Worm (Caenorhabditis elegans) whole organism, L4 larva: Measurements from ENCODE around the gene C55C3.73.

ENCODE experiments used
- D1046.2 ChIP-seq: fragments of 200-800 bp; sonication (Bioruptor generic); IDR thresholded peaks from 2 replicates; pipeline ENCODE4 v1.3.6; 2022; ENCODE audit warnings: missing genetic modification characterization, missing compliant biosample characterization
- F37D6.2 ChIP-seq: sonication (generic microtip); optimal IDR thresholded peaks from 2 replicates; lab custom pipeline; 2016; ENCODE audit warnings: mild to moderate bottlenecking, missing genetic modification characterization, missing compliant biosample characterization
- F49E8.2 ChIP-seq: sonication (generic microtip); optimal IDR thresholded peaks from 2 replicates; lab custom pipeline; 2016; ENCODE audit warnings: missing compliant biosample characterization, mild to moderate bottlenecking, missing genetic modification characterization, borderline replicate concordance
- T20F7.1 ChIP-seq: fragments of 200-800 bp; sonication (Bioruptor generic); optimal IDR thresholded peaks from 2 replicates; lab custom pipeline; 2018; ENCODE audit warnings: mild to moderate bottlenecking, missing genetic modification characterization, missing compliant biosample characterization
- Y48G9A.11 ChIP-seq: fragments of 200-800 bp; sonication (Bioruptor generic); IDR thresholded peaks from 2 replicates; pipeline ENCODE4 v1.3.6; 2022; ENCODE audit warnings: missing genetic modification reagents, missing genetic modification characterization, missing compliant biosample characterization
- ZK546.5 ChIP-seq, 2 experiments: sonication (generic microtip); optimal IDR thresholded peaks; 2 replicates each; lab custom pipeline; 2017; ENCODE audit warnings: missing biosample characterization in 2 of 2, missing genetic modification characterization in 2 of 2
- aly-2 ChIP-seq: sonication (generic microtip); optimal IDR thresholded peaks from 2 replicates; lab custom pipeline; 2018; ENCODE audit warnings: missing biosample characterization, missing genetic modification characterization
- arid-1 ChIP-seq: fragments of 200-800 bp; sonication (Bioruptor generic); conservative IDR thresholded peaks from 2 replicates; pipeline ENCODE4 v1.3.6; 2022; ENCODE audit warnings: missing genetic modification reagents, missing genetic modification characterization, missing compliant biosample characterization
- cey-2 ChIP-seq: sonication (generic microtip); optimal IDR thresholded peaks from 3 replicates; lab custom pipeline; 2017; ENCODE audit warnings: missing genetic modification characterization, mild to moderate bottlenecking, missing compliant biosample characterization, antibody characterized with exemption, borderline replicate concordance; ENCODE audit not compliant: insufficient read depth
- ctbp-1 ChIP-seq: fragments of 200-800 bp; sonication (Bioruptor generic); IDR thresholded peaks from 2 replicates; pipeline ENCODE4 v1.3.6; 2022; ENCODE audit warnings: missing genetic modification reagents, missing genetic modification characterization, missing compliant biosample characterization
- daf-16 ChIP-seq, 3 experiments: sonication (generic microtip); optimal IDR thresholded peaks; 2 replicates each; lab custom pipeline; 2016 to 2017; ENCODE audit warnings: missing genetic modification characterization in 3 of 3, missing genetic modification reagents in 3 of 3, mild to moderate bottlenecking in 2 of 3, missing compliant biosample characterization in 2 of 3, missing biosample characterization in 1 of 3, moderate library complexity in 1 of 3
- dmd-6 ChIP-seq: fragments of 200-800 bp; sonication (Bioruptor generic); IDR thresholded peaks from 2 replicates; pipeline ENCODE4 v1.3.6; 2022; ENCODE audit warnings: missing genetic modification reagents, missing genetic modification characterization, missing compliant biosample characterization
- dve-1 ChIP-seq: sonication (generic microtip); optimal IDR thresholded peaks from 2 replicates; lab custom pipeline; 2017; ENCODE audit warnings: antibody characterized with exemption, mild to moderate bottlenecking, missing genetic modification characterization, missing compliant biosample characterization; ENCODE audit not compliant: insufficient read depth
- gei-8 ChIP-seq: fragments of 200-800 bp; sonication (Bioruptor generic); optimal IDR thresholded peaks from 2 replicates; lab custom pipeline; 2018; ENCODE audit warnings: mild to moderate bottlenecking, missing genetic modification characterization, missing compliant biosample characterization
- hif-1 ChIP-seq, 2 experiments: sonication (generic microtip); optimal IDR thresholded peaks; 2 replicates each; lab custom pipeline; 2016 to 2017; ENCODE audit warnings: missing compliant biosample characterization in 2 of 2, missing genetic modification characterization in 2 of 2, missing genetic modification reagents in 2 of 2, missing genotype in 2 of 2, mild to moderate bottlenecking in 1 of 2
- hlh-11 ChIP-seq: fragments of 200-800 bp; sonication (Bioruptor generic); optimal IDR thresholded peaks from 2 replicates; lab custom pipeline; 2018; ENCODE audit warnings: mild to moderate bottlenecking, missing genetic modification characterization, missing compliant biosample characterization
- jun-1 ChIP-seq: fragments of 150-350 bp; optimal IDR thresholded peaks from 2 replicates; lab custom pipeline; 2014; ENCODE audit warnings: missing biosample characterization, missing genetic modification reagents, missing genetic modification characterization
- lin-38 ChIP-seq: fragments of 200-800 bp; sonication (Bioruptor generic); IDR thresholded peaks from 2 replicates; pipeline ENCODE4 v1.3.6; 2022; ENCODE audit warnings: missing genetic modification reagents, missing genetic modification characterization, missing compliant biosample characterization
- madf-5 ChIP-seq, 2 experiments: fragments of 200-800 bp; sonication (Bioruptor generic); IDR thresholded peaks; 2 replicates each; pipeline ENCODE4 v1.3.6; 2022; ENCODE audit warnings: missing compliant biosample characterization in 2 of 2, missing genetic modification characterization in 2 of 2
- mdl-1 ChIP-seq, 2 experiments: fragments of 150-350 bp in 1 of 2; sonication (generic microtip) in 1 of 2; optimal IDR thresholded peaks; 2 replicates each; lab custom pipeline; 2014 to 2017; ENCODE audit warnings: missing biosample characterization in 2 of 2, missing genetic modification characterization in 2 of 2
- nhr-25 ChIP-seq: sonication (generic microtip); optimal IDR thresholded peaks from 2 replicates; lab custom pipeline; 2017; ENCODE audit warnings: missing genetic modification characterization, mild to moderate bottlenecking, missing compliant biosample characterization, antibody characterized with exemption, moderate library complexity, borderline replicate concordance; ENCODE audit not compliant: insufficient read depth
- nhr-28 ChIP-seq: fragments of 150-350 bp; optimal IDR thresholded peaks from 2 replicates; lab custom pipeline; 2014; ENCODE audit warnings: missing biosample characterization, missing genetic modification characterization
- nhr-42 ChIP-seq: fragments of 200-800 bp; sonication (Bioruptor generic); IDR thresholded peaks from 2 replicates; pipeline ENCODE4 v1.3.6; 2022; ENCODE audit warnings: missing genetic modification characterization, missing compliant biosample characterization
- nhr-48 ChIP-seq: sonication (generic microtip); optimal IDR thresholded peaks from 2 replicates; lab custom pipeline; 2016; ENCODE audit warnings: mild to moderate bottlenecking, missing genetic modification characterization, missing compliant biosample characterization
- nhr-6 ChIP-seq: fragments of 150-350 bp; optimal IDR thresholded peaks from 2 replicates; lab custom pipeline; 2014; ENCODE audit warnings: missing biosample characterization, missing genetic modification characterization
- nhr-77 ChIP-seq: fragments of 150-350 bp; optimal IDR thresholded peaks from 2 replicates; lab custom pipeline; 2014; ENCODE audit warnings: missing biosample characterization, missing genetic modification characterization
- pha-4 ChIP-seq, 2 experiments: fragments of 150-350 bp in 1 of 2; fragments of 200-800 bp in 1 of 2; sonication (Bioruptor generic) in 1 of 2; IDR thresholded peaks in 1 of 2; optimal IDR thresholded peaks in 1 of 2; 2 replicates each; pipeline versions ENCODE4 v1.3.6 to Lab custom; 2014 to 2022; ENCODE audit warnings: missing genetic modification characterization in 2 of 2, missing genetic modification reagents in 2 of 2, missing biosample characterization in 1 of 2, missing compliant biosample characterization in 1 of 2
- pqm-1 ChIP-seq: sonication (generic microtip); optimal IDR thresholded peaks from 2 replicates; lab custom pipeline; 2017; ENCODE audit warnings: missing biosample characterization, missing genetic modification characterization
- sdz-12 ChIP-seq: fragments of 200-800 bp; sonication (Bioruptor generic); optimal IDR thresholded peaks from 2 replicates; lab custom pipeline; 2018; ENCODE audit warnings: mild to moderate bottlenecking, missing genetic modification characterization, missing compliant biosample characterization
- unc-62 ChIP-seq, 3 experiments: fragments of 150-350 bp in 1 of 3; sonication (generic microtip); optimal IDR thresholded peaks in 2 of 3; peaks in 1 of 3; 1 replicate in 1 of 3; 2 replicates in 2 of 3; lab custom pipeline; 2014 to 2017; ENCODE audit warnings: missing biosample characterization in 3 of 3, missing genetic modification characterization in 3 of 3, missing genetic modification reagents in 3 of 3, missing genotype in 1 of 3
- vab-7 ChIP-seq: fragments of 200-800 bp; sonication (Bioruptor generic); IDR thresholded peaks from 2 replicates; pipeline ENCODE4 v1.3.6; 2022; ENCODE audit warnings: missing genetic modification reagents, missing genetic modification characterization, missing compliant biosample characterization
- zag-1 ChIP-seq: fragments of 150-350 bp; optimal IDR thresholded peaks from 2 replicates; lab custom pipeline; 2014; ENCODE audit warnings: missing biosample characterization, missing genetic modification characterization

C55C3.73 gene

ce11 chrIV:5703443-5703842 is at the start of gene C55C3.73, which contains the start of gene perm-5:
C55C3.73 (minus strand) TSS chrIV:5703451.
perm-5 (minus strand) TSS chrIV:5703468.
- TF ChIP-seq madf-5 (GFP tag; IDR thresholded peaks at IDR 0.05; lab: Robert Waterston, UW), result no peak
- TF ChIP-seq dmd-6, result no peak
- TF ChIP-seq Y48G9A.11 (GFP tag; lab: Robert Waterston, UW), result peak; percentile 94
- no peak for TF ChIP-seq aly-2 (tag; lab: Kevin White, UChicago)
- TF ChIP-seq T20F7.1 (GFP tag; lab: Kevin White, UChicago), result peak; percentile 10

ce11 chrIV:5752704-5753103 is 49.5 kb upstream of the C55C3.73 start:
- TF ChIP-seq unc-62 (GFP tag; optimal IDR thresholded peaks at IDR 0.05 in 1 of 2; lab: Kevin White, UChicago) (peak in 1 of 2 experiments; percentile 60), unc-62 (tag; optimal IDR thresholded peaks at IDR 0.05; lab: Kevin White, UChicago) (no peak), lin-38 (GFP tag; lab: Robert Waterston, UW) (0 out of 2 replicates have a peak, but pooled peaks have one; percentile 4), ZK546.5 (tag; optimal IDR thresholded peaks at IDR 0.05; lab: Kevin White, UChicago) (no peak), nhr-42 (no peak)

- TF ChIP-seq F37D6.2, result no peak
Measured at ce11 chrIV:5751997-5752396, 48.7 kb upstream of the C55C3.73 start.

ce11 chrIV:5749874-5750273 is 46.6 kb upstream of the C55C3.73 start:
- TF ChIP-seq pha-4 (GFP tag; IDR thresholded peaks at IDR 0.05; lab: Robert Waterston, UW) (no peak), pha-4 (tag; optimal IDR thresholded peaks at IDR 0.05; lab: Kevin White, UChicago) (no peak), nhr-6 (tag; lab: Kevin White, UChicago) (peak; percentile 31), hlh-11 (tag; lab: Kevin White, UChicago) (peak; percentile 33), daf-16 (GFP tag; optimal IDR thresholded peaks at IDR 0.05; lab: Kevin White, UChicago) (no peak), daf-16 (tag; optimal IDR thresholded peaks at IDR 0.05; lab: Kevin White, UChicago) (peak; percentile 40), unc-62 (GFP tag; optimal IDR thresholded peaks at IDR 0.05 in 1 of 2; lab: Kevin White, UChicago) (peak in 1 of 2 experiments; percentile 82), unc-62 (tag; optimal IDR thresholded peaks at IDR 0.05; lab: Kevin White, UChicago) (no peak), dve-1 (tag; lab: Kevin White, UChicago) (peak; percentile 53), dmd-6 (peak; percentile 52), nhr-25 (tag; lab: Kevin White, UChicago) (peak; percentile 32), arid-1 (no peak), nhr-48 (tag; lab: Kevin White, UChicago) (peak; percentile 34), hif-1 (tag; optimal IDR thresholded peaks at IDR 0.05; lab: Kevin White, UChicago) (peak in 1 of 2 experiments; percentile 39), D1046.2 (no peak)

ce11 chrIV:5744114-5744513 is 40.9 kb upstream of the C55C3.73 start, which contains the start of gene C45E5.1:
C45E5.1 (plus strand) TSS chrIV:5744403.
- TF ChIP-seq dmd-6 (peak; percentile 40; the same call in 1 of the 2 replicates), mdl-1 (tag; optimal IDR thresholded peaks at IDR 0.05; lab: Kevin White, UChicago) (no peak), gei-8 (no peak), F49E8.2 (no peak), nhr-77 (tag; lab: Kevin White, UChicago) (peak; percentile 10), nhr-28 (tag; lab: Kevin White, UChicago) (peak; percentile 67), dve-1 (tag; lab: Kevin White, UChicago) (peak; percentile 17), ctbp-1 (GFP tag; lab: Robert Waterston, UW) (no peak), daf-16 (GFP tag; optimal IDR thresholded peaks at IDR 0.05; lab: Kevin White, UChicago) (no peak), daf-16 (tag; optimal IDR thresholded peaks at IDR 0.05; lab: Kevin White, UChicago) (peak; percentile 56), pqm-1 (tag; lab: Kevin White, UChicago) (peak; percentile 2)

- no peak for TF ChIP-seq cey-2 (tag; lab: Kevin White, UChicago)
- no peak for TF ChIP-seq jun-1
- no peak for TF ChIP-seq vab-7
- no peak for TF ChIP-seq ctbp-1 (GFP tag; lab: Robert Waterston, UW)
- no peak for TF ChIP-seq zag-1 (tag; lab: Kevin White, UChicago)
- no peak for TF ChIP-seq sdz-12
- TF ChIP-seq, all 104 proteins: peak for 0
Measured at ce11 chrIV:5741045-5741444, 37.8 kb upstream of the C55C3.73 start, which contains the start of gene chil-11. chil-11 (plus strand) TSS chrIV:5741345.
